Worm (Caenorhabditis elegans) whole organism, late embryonic: ENCODE measurements around the gene srz-97.

Source experiments
- F13H6.1 ChIP-seq: sonication (generic microtip); optimal IDR thresholded peaks from 2 replicates; lab custom pipeline; 2016; ENCODE audit warnings: missing genetic modification characterization, missing compliant biosample characterization
- K02D7.2 ChIP-seq: sonication (generic microtip); optimal IDR thresholded peaks from 2 replicates; lab custom pipeline; 2017; ENCODE audit warnings: mild to moderate bottlenecking, missing genetic modification characterization, missing compliant biosample characterization
- K09A11.1 ChIP-seq: sonication (generic microtip); optimal IDR thresholded peaks from 2 replicates; lab custom pipeline; 2017; ENCODE audit warnings: antibody characterized with exemption, mild to moderate bottlenecking, missing genetic modification characterization, missing compliant biosample characterization; ENCODE audit not compliant: insufficient read depth
- ama-1 ChIP-seq: fragments of 150-350 bp; optimal IDR thresholded peaks from 2 replicates; lab custom pipeline; 2014
- ceh-19 ChIP-seq: fragments of 200-800 bp; sonication (Bioruptor generic); optimal IDR thresholded peaks from 2 replicates; lab custom pipeline; 2018; ENCODE audit warnings: mild to moderate bottlenecking, missing genetic modification characterization, missing compliant biosample characterization
- ceh-22 ChIP-seq: sonication (generic microtip); optimal IDR thresholded peaks from 2 replicates; lab custom pipeline; 2017; ENCODE audit warnings: missing biosample characterization, missing genetic modification characterization
- ceh-30 ChIP-seq: fragments of 150-350 bp; optimal IDR thresholded peaks from 2 replicates; lab custom pipeline; 2014; ENCODE audit warnings: missing biosample characterization, missing genetic modification characterization
- ceh-45 ChIP-seq: fragments of 200-800 bp; sonication (Bioruptor generic); IDR thresholded peaks from 2 replicates; pipeline ENCODE4 v1.3.6; 2022; ENCODE audit warnings: missing genetic modification reagents, missing genetic modification characterization, missing compliant biosample characterization
- ceh-48 ChIP-seq: sonication (generic microtip); optimal IDR thresholded peaks from 2 replicates; lab custom pipeline; 2016; ENCODE audit warnings: missing genetic modification characterization, inconsistent platforms, missing compliant biosample characterization
- ceh-9 ChIP-seq: sonication (generic microtip); optimal IDR thresholded peaks from 2 replicates; lab custom pipeline; 2016; ENCODE audit warnings: mild to moderate bottlenecking, missing genetic modification characterization, inconsistent platforms, missing compliant biosample characterization
- dmd-4 ChIP-seq: sonication (generic microtip); optimal IDR thresholded peaks from 2 replicates; lab custom pipeline; 2016; ENCODE audit warnings: borderline replicate concordance, missing genetic modification characterization, missing compliant biosample characterization
- dve-1 ChIP-seq: sonication (generic microtip); optimal IDR thresholded peaks from 2 replicates; lab custom pipeline; 2017; ENCODE audit warnings: antibody characterized with exemption, mild to moderate bottlenecking, missing genetic modification characterization, missing compliant biosample characterization
- elt-2 ChIP-seq: sonication (generic microtip); optimal IDR thresholded peaks from 2 replicates; lab custom pipeline; 2016; ENCODE audit warnings: missing genetic modification reagents, missing genetic modification characterization, missing compliant biosample characterization
- elt-4 ChIP-seq: sonication (generic microtip); optimal IDR thresholded peaks from 2 replicates; lab custom pipeline; 2016; ENCODE audit warnings: missing genetic modification characterization, missing compliant biosample characterization
- eyg-1 ChIP-seq: sonication (generic microtip); optimal IDR thresholded peaks from 2 replicates; lab custom pipeline; 2016; ENCODE audit warnings: missing genotype, missing genetic modification characterization, missing compliant biosample characterization
- gmeb-2 ChIP-seq: sonication (generic microtip); optimal IDR thresholded peaks from 2 replicates; lab custom pipeline; 2016; ENCODE audit warnings: missing genetic modification characterization, inconsistent platforms, missing compliant biosample characterization
- hlh-15 ChIP-seq: sonication (generic microtip); optimal IDR thresholded peaks from 2 replicates; lab custom pipeline; 2016; ENCODE audit warnings: missing genetic modification characterization, missing compliant biosample characterization
- lin-11 ChIP-seq: fragments of 200-800 bp; sonication (Bioruptor generic); optimal IDR thresholded peaks from 2 replicates; lab custom pipeline; 2018; ENCODE audit warnings: mild to moderate bottlenecking, missing genetic modification characterization, missing compliant biosample characterization
- madf-2 ChIP-seq: sonication (generic microtip); optimal IDR thresholded peaks from 2 replicates; lab custom pipeline; 2017; ENCODE audit warnings: missing genetic modification characterization, missing compliant biosample characterization
- mec-3 ChIP-seq: sonication (generic microtip); optimal IDR thresholded peaks from 2 replicates; lab custom pipeline; 2016; ENCODE audit warnings: borderline replicate concordance, missing genetic modification characterization, missing compliant biosample characterization
- nhr-11 ChIP-seq: fragments of 150-350 bp; optimal IDR thresholded peaks from 2 replicates; lab custom pipeline; 2014; ENCODE audit warnings: missing biosample characterization, missing genetic modification characterization
- nhr-232 ChIP-seq: sonication (generic microtip); optimal IDR thresholded peaks from 2 replicates; lab custom pipeline; 2016; ENCODE audit warnings: missing genetic modification characterization, missing compliant biosample characterization
- npax-4 ChIP-seq: sonication (generic microtip); optimal IDR thresholded peaks from 2 replicates; lab custom pipeline; 2016; ENCODE audit warnings: missing genetic modification characterization, missing compliant biosample characterization
- odd-2 ChIP-seq: sonication (generic microtip); optimal IDR thresholded peaks from 2 replicates; lab custom pipeline; 2017; ENCODE audit warnings: antibody characterized with exemption, mild to moderate bottlenecking, missing genetic modification characterization, missing compliant biosample characterization
- pha-4 ChIP-seq: fragments of 150-350 bp; optimal IDR thresholded peaks from 2 replicates; lab custom pipeline; 2018; ENCODE audit warnings: missing biosample characterization, missing genetic modification reagents, missing genetic modification characterization
- pqm-1 ChIP-seq: sonication (generic microtip); optimal IDR thresholded peaks from 2 replicates; lab custom pipeline; 2016; ENCODE audit warnings: missing genetic modification characterization, missing compliant biosample characterization
- ref-2 ChIP-seq: sonication (generic microtip); optimal IDR thresholded peaks from 2 replicates; lab custom pipeline; 2016; ENCODE audit warnings: missing genetic modification characterization, missing compliant biosample characterization
- syd-9 ChIP-seq: sonication (generic microtip); optimal IDR thresholded peaks from 2 replicates; lab custom pipeline; 2016; ENCODE audit warnings: mild to moderate bottlenecking, missing genetic modification characterization, moderate library complexity, missing compliant biosample characterization
- tbx-2 ChIP-seq: sonication (generic microtip); optimal IDR thresholded peaks from 2 replicates; lab custom pipeline; 2016; ENCODE audit warnings: missing genetic modification characterization, missing compliant biosample characterization
- unc-42 ChIP-seq: sonication (generic microtip); optimal IDR thresholded peaks from 2 replicates; lab custom pipeline; 2016; ENCODE audit warnings: missing genotype, missing genetic modification characterization, missing compliant biosample characterization
- unc-55 ChIP-seq: sonication (generic microtip); optimal IDR thresholded peaks from 2 replicates; lab custom pipeline; 2017; ENCODE audit warnings: missing biosample characterization, missing genetic modification reagents, missing genetic modification characterization
- unc-86 ChIP-seq: sonication (generic microtip); optimal IDR thresholded peaks from 2 replicates; lab custom pipeline; 2016; ENCODE audit warnings: missing genetic modification characterization, missing compliant biosample characterization
- zip-5 ChIP-seq: sonication (generic microtip); optimal IDR thresholded peaks from 2 replicates; lab custom pipeline; 2016; ENCODE audit warnings: missing genetic modification characterization, missing compliant biosample characterization

srz-97 gene

ce11 chrV:14460122-14460521 is 7.9 kb downstream of the srz-97 start:
- no peak for TF ChIP-seq tbx-2 (tag; lab: Kevin White, UChicago)
- no peak for TF ChIP-seq dmd-4 (tag; lab: Kevin White, UChicago)
- TF ChIP-seq unc-55 (GFP tag; lab: Kevin White, UChicago), result no peak
- no peak for TF ChIP-seq ceh-9 (tag; lab: Kevin White, UChicago)
- no peak for TF ChIP-seq nhr-11 (tag; lab: Kevin White, UChicago)
- no peak for TF ChIP-seq gmeb-2
- TF ChIP-seq ceh-22, result no peak
- TF ChIP-seq ceh-48, result no peak
- TF ChIP-seq K09A11.1 (tag; lab: Kevin White, UChicago), result no peak
- TF ChIP-seq ref-2, result no peak
- TF ChIP-seq odd-2, result no peak
- TF ChIP-seq ceh-30 (tag; lab: Kevin White, UChicago), result no peak
- TF ChIP-seq mec-3 (tag; lab: Kevin White, UChicago), result no peak

- TF ChIP-seq npax-4, result no peak
- TF ChIP-seq madf-2 (tag; lab: Kevin White, UChicago), result no peak
- TF ChIP-seq ceh-22, result no peak
- no peak for TF ChIP-seq mec-3 (tag; lab: Kevin White, UChicago)
- TF ChIP-seq nhr-11 (tag; lab: Kevin White, UChicago), result no peak
- TF ChIP-seq K02D7.2 (tag; lab: Kevin White, UChicago), result no peak
- TF ChIP-seq hlh-15 (tag; lab: Kevin White, UChicago), result no peak
- no peak for TF ChIP-seq ceh-45 (GFP tag; lab: Robert Waterston, UW)
- TF ChIP-seq ama-1 (lab: Kevin White, UChicago), result no peak
- no peak for TF ChIP-seq ceh-19 (GFP tag; lab: Kevin White, UChicago)
- TF ChIP-seq, all 69 proteins: peak for 0
Measured at ce11 chrV:14457070-14457469, 11.0 kb downstream of the srz-97 start, which contains the start of gene coh-3. Gene coh-3, plus strand, starts transcription at chrV:14457422.

DNA sequence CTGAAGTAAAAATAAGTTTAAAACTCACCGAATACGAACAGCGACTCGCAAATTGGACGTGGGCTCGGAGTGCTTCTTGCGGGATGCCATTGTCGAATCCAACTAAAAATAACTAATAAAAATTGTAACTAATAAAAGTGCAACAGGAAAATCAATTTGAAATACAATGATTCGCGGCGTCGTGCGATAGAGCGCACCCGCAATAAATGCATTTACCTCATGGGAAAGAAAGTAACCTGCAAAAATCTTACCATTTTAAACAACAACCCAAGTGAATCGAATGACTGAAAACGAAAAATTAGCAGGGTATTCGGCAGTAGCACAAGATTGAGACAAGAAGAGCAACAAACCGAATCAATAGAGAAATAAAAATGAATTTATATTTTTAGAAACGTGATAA is 11.4 kb downstream of the srz-97 start, which contains the start of gene bmk-1:
Gene bmk-1 (minus strand): TSS at position 359 of the 400 bp plus-strand sequence.
- TF ChIP-seq unc-42 (tag; lab: Kevin White, UChicago) (peak; percentile 48), nhr-232 (tag; lab: Kevin White, UChicago) (no peak)

DNA sequence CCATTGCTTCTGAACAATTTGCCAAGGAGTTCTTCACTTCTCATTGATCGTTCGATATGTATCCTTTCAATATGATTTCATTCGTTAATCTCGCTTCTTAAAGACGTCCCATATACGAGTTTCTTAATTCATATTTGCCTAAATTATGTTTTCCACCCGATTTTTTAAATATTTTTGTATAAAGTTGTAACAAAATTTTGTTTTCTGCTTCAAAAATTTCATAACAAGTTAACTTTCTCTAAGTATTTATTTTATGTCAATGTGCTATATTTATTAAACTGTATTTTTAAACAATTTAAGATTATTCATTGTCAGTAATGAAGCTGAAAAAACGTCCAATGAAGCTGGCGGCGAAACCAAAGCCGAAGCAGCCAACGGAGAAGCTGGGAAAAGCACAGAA is 18.6 kb downstream of the srz-97 start, which contains the start of gene F23B12.7:
Gene F23B12.7 (plus strand): TSS at position 301 of the 400 bp plus-strand sequence.
- no peak for TF ChIP-seq gmeb-2
- no peak for TF ChIP-seq pqm-1 (tag; lab: Kevin White, UChicago)
- TF ChIP-seq lin-11, result no peak
- no peak for TF ChIP-seq ceh-19 (GFP tag; lab: Kevin White, UChicago)
- no peak for TF ChIP-seq dve-1
- no peak for TF ChIP-seq nhr-11 (tag; lab: Kevin White, UChicago)
- no peak for TF ChIP-seq syd-9 (tag; lab: Kevin White, UChicago)
- no peak for TF ChIP-seq pha-4 (tag; lab: Kevin White, UChicago)
- no peak for TF ChIP-seq eyg-1 (tag; lab: Kevin White, UChicago)
- no peak for TF ChIP-seq elt-4 (tag; lab: Kevin White, UChicago)
- TF ChIP-seq ama-1 (lab: Kevin White, UChicago), result no peak

DNA sequence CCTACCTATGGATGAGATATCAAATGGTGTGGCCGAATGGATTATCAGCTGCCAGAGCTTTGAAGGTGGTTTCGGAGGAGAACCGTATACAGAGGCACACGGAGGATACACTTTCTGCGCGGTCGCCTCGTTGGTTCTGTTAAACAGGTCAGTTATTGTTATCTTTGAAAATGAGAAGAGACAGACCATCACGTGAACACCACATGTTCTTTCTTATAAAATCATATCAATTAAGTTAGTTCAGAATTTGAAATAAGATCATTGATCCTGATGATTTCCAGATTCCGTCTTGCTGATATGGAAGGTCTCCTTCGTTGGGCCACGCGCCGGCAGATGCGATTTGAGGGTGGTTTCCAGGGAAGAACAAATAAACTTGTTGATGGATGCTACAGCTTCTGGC is 19.4 kb downstream of the srz-97 start:
- TF ChIP-seq unc-86 (tag; lab: Kevin White, UChicago), result no peak
- no peak for TF ChIP-seq zip-5
- no peak for TF ChIP-seq F13H6.1 (tag; lab: Kevin White, UChicago)

ce11 chrV:14447240-14447763 is 20.7 kb downstream of the srz-97 start, which contains the start of the genes dlat-1 and fntb-1:
Gene dlat-1, minus strand, starts transcription at chrV:14447290.
Gene fntb-1, plus strand, starts transcription at chrV:14447651.
- TF ChIP-seq elt-2 (peak; percentile 89), odd-2 (no peak)
